Worm (Caenorhabditis elegans) whole organism, mixed stage, embryonic: ENCODE results near the gene F09C8.2.

Experiments used
- M03D4.4 ChIP-seq: sonication (generic microtip); optimal IDR thresholded peaks from 2 replicates; lab custom pipeline; 2017; ENCODE audit warnings: mild to moderate bottlenecking, missing genetic modification characterization, missing compliant biosample characterization
- bed-3 ChIP-seq: fragments of 200-800 bp; sonication (Bioruptor generic); optimal IDR thresholded peaks from 3 replicates; lab custom pipeline; 2018; ENCODE audit warnings: mild to moderate bottlenecking, missing genetic modification characterization, moderate library complexity, missing compliant biosample characterization
- blmp-1 ChIP-seq: fragments of 150-350 bp; optimal IDR thresholded peaks from 2 replicates; lab custom pipeline; 2014; ENCODE audit warnings: missing biosample characterization, missing genetic modification characterization
- ceh-39 ChIP-seq: fragments of 150-350 bp; optimal IDR thresholded peaks from 2 replicates; lab custom pipeline; 2014; ENCODE audit warnings: missing biosample characterization, missing genetic modification characterization
- ceh-43 ChIP-seq: fragments of 200-800 bp; sonication (Bioruptor generic); optimal IDR thresholded peaks from 2 replicates; lab custom pipeline; 2018; ENCODE audit warnings: mild to moderate bottlenecking, missing genetic modification characterization, moderate library complexity, missing compliant biosample characterization
- ces-1 ChIP-seq: fragments of 150-350 bp; optimal IDR thresholded peaks from 2 replicates; lab custom pipeline; 2014; ENCODE audit warnings: missing biosample characterization, missing genetic modification reagents, missing genetic modification characterization
- cnd-1 ChIP-seq: fragments of 200-800 bp; sonication (Bioruptor generic); optimal IDR thresholded peaks from 2 replicates; lab custom pipeline; 2018; ENCODE audit warnings: mild to moderate bottlenecking, missing genetic modification characterization, missing compliant biosample characterization
- drap-1 ChIP-seq: fragments of 200-800 bp; sonication (Bioruptor generic); optimal IDR thresholded peaks from 3 replicates; lab custom pipeline; 2018; ENCODE audit warnings: mild to moderate bottlenecking, missing genetic modification characterization, missing compliant biosample characterization
- elt-1 ChIP-seq: sonication (generic microtip); optimal IDR thresholded peaks from 2 replicates; lab custom pipeline; 2017; ENCODE audit warnings: missing genetic modification characterization, mild to moderate bottlenecking, missing compliant biosample characterization, antibody characterized with exemption, moderate library complexity, borderline replicate concordance; ENCODE audit not compliant: insufficient read depth
- elt-3 ChIP-seq: fragments of 150-350 bp; optimal IDR thresholded peaks from 2 replicates; lab custom pipeline; 2014; ENCODE audit warnings: missing biosample characterization, missing genetic modification characterization
- ham-2 ChIP-seq: fragments of 200-800 bp; sonication (Bioruptor generic); optimal IDR thresholded peaks from 2 replicates; lab custom pipeline; 2018; ENCODE audit warnings: mild to moderate bottlenecking, missing genetic modification characterization, missing compliant biosample characterization
- hlh-1 ChIP-seq: fragments of 150-350 bp; optimal IDR thresholded peaks from 2 replicates; lab custom pipeline; 2014; ENCODE audit warnings: missing biosample characterization, missing genetic modification reagents, missing genetic modification characterization
- lin-13 ChIP-seq: fragments of 150-350 bp; optimal IDR thresholded peaks from 2 replicates; lab custom pipeline; 2014; ENCODE audit warnings: missing biosample characterization, missing genetic modification characterization
- lsy-2 ChIP-seq: fragments of 150-350 bp; optimal IDR thresholded peaks from 2 replicates; lab custom pipeline; 2014; ENCODE audit warnings: missing biosample characterization, missing genetic modification characterization
- mep-1 ChIP-seq: fragments of 150-350 bp; optimal IDR thresholded peaks from 2 replicates; lab custom pipeline; 2017; ENCODE audit warnings: missing biosample characterization, missing genetic modification reagents, missing genetic modification characterization, inconsistent platforms
- mls-2 ChIP-seq: sonication (generic microtip); optimal IDR thresholded peaks from 2 replicates; lab custom pipeline; 2016; ENCODE audit warnings: mild to moderate bottlenecking, missing genetic modification characterization, moderate library complexity, missing compliant biosample characterization
- nhr-12 ChIP-seq: fragments of 150-350 bp; optimal IDR thresholded peaks from 2 replicates; lab custom pipeline; 2014; ENCODE audit warnings: missing biosample characterization, missing genetic modification characterization
- nhr-2 ChIP-seq: fragments of 150-350 bp; optimal IDR thresholded peaks from 2 replicates; lab custom pipeline; 2014; ENCODE audit warnings: missing biosample characterization, missing genetic modification characterization
- nhr-237 ChIP-seq: fragments of 150-350 bp; optimal IDR thresholded peaks from 2 replicates; lab custom pipeline; 2014; ENCODE audit warnings: missing biosample characterization, missing genetic modification characterization
- nhr-28 ChIP-seq: fragments of 150-350 bp; optimal IDR thresholded peaks from 2 replicates; lab custom pipeline; 2014; ENCODE audit warnings: missing biosample characterization, missing genetic modification characterization
- nhr-76 ChIP-seq: sonication (generic microtip); optimal IDR thresholded peaks from 2 replicates; lab custom pipeline; 2017; ENCODE audit warnings: missing biosample characterization, missing genetic modification characterization
- sem-2 ChIP-seq: fragments of 200-800 bp; sonication (Bioruptor generic); optimal IDR thresholded peaks from 2 replicates; lab custom pipeline; 2018; ENCODE audit warnings: mild to moderate bottlenecking, missing genetic modification characterization, missing compliant biosample characterization
- snpc-4 ChIP-seq: fragments of 150-350 bp; optimal IDR thresholded peaks from 2 replicates; lab custom pipeline; 2014; ENCODE audit warnings: missing biosample characterization, missing genetic modification characterization
- sptf-1 ChIP-seq: sonication (generic microtip); optimal IDR thresholded peaks from 2 replicates; lab custom pipeline; 2017; ENCODE audit warnings: mild to moderate bottlenecking, missing genetic modification characterization, moderate library complexity, missing compliant biosample characterization
- tbx-8 ChIP-seq: fragments of 200-800 bp; sonication (Bioruptor generic); optimal IDR thresholded peaks from 2 replicates; lab custom pipeline; 2018; ENCODE audit warnings: mild to moderate bottlenecking, missing genetic modification characterization, moderate library complexity, missing compliant biosample characterization
- unc-120 ChIP-seq: sonication (generic microtip); optimal IDR thresholded peaks from 2 replicates; lab custom pipeline; 2017; ENCODE audit warnings: missing genetic modification characterization, missing compliant biosample characterization; ENCODE audit not compliant: poor library complexity, severe bottlenecking
- unc-39 ChIP-seq: fragments of 150-350 bp; optimal IDR thresholded peaks from 2 replicates; lab custom pipeline; 2014; ENCODE audit warnings: missing biosample characterization, missing genetic modification characterization
- unc-62 ChIP-seq: fragments of 150-350 bp; optimal IDR thresholded peaks from 2 replicates; lab custom pipeline; 2014; ENCODE audit warnings: missing biosample characterization, missing genetic modification reagents, missing genetic modification characterization
- zip-8 ChIP-seq: fragments of 150-350 bp; optimal IDR thresholded peaks from 2 replicates; lab custom pipeline; 2014; ENCODE audit warnings: missing biosample characterization, missing genetic modification characterization
- ztf-11 ChIP-seq: fragments of 150-350 bp; optimal IDR thresholded peaks from 2 replicates; lab custom pipeline; 2014; ENCODE audit warnings: missing biosample characterization, missing genetic modification characterization

The F09C8.2 gene

ce11 chrX:16166484-16166883 is 19.7 kb upstream of the F09C8.2 start:
- TF ChIP-seq nhr-28 (tag; lab: Kevin White, UChicago) (no peak), ceh-39 (no peak)

ce11 chrX:16163402-16163801 is 16.6 kb upstream of the F09C8.2 start, which contains the start of gene F09C8.1:
TSS of gene F09C8.1 (minus strand) at chrX:16163524.
- TF ChIP-seq cnd-1 (tag; lab: Kevin White, UChicago) (no peak), nhr-76 (tag; lab: Kevin White, UChicago) (no peak), snpc-4 (tag; lab: Kevin White, UChicago) (no peak), sptf-1 (tag; lab: Kevin White, UChicago) (no peak), unc-120 (no peak)

ce11 chrX:16160924-16161323 is 14.1 kb upstream of the F09C8.2 start:
- no peak for TF ChIP-seq blmp-1 (tag; lab: Kevin White, UChicago)
- no peak for TF ChIP-seq unc-62 (GFP tag; lab: Kevin White, UChicago)
- TF ChIP-seq ceh-43 (GFP tag; lab: Kevin White, UChicago): no peak
- no peak for TF ChIP-seq nhr-2 (tag; lab: Kevin White, UChicago)
- TF ChIP-seq mep-1 (tag; lab: Kevin White, UChicago): no peak
- TF ChIP-seq tbx-8 (GFP tag; lab: Kevin White, UChicago): no peak
- TF ChIP-seq drap-1 (GFP tag; lab: Kevin White, UChicago): no peak
- no peak for TF ChIP-seq M03D4.4 (tag; lab: Kevin White, UChicago)
- no peak for TF ChIP-seq mls-2
- TF ChIP-seq snpc-4 (tag; lab: Kevin White, UChicago): no peak
- no peak for TF ChIP-seq unc-39
- no peak for TF ChIP-seq bed-3
- no peak for TF ChIP-seq cnd-1 (tag; lab: Kevin White, UChicago)
- TF ChIP-seq elt-3: no peak
- TF ChIP-seq ztf-11: no peak
- TF ChIP-seq, all 35 proteins: peak for 0

DNA sequence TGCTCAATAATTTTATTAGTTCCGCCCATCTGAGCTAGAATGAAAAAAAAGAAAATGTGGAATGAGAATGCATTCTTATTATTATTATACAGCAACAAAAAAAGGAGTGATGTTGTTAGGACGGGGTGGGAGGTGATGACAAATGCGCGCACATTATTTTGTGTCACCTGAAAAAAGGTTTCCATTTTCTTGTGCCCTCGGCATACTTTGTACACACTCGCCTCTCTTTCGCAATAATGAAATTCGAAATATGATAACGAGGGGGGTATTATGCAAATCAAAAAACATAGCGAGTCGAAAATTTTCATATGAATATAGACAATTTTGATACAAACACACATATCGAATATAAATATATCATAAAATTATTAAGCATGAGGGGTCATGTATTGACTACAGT is 12.5 kb upstream of the F09C8.2 start:
- TF ChIP-seq cnd-1 (tag; lab: Kevin White, UChicago) (no peak), ham-2 (GFP tag; lab: Kevin White, UChicago) (no peak), ceh-43 (GFP tag; lab: Kevin White, UChicago) (no peak), nhr-28 (tag; lab: Kevin White, UChicago) (no peak), zip-8 (no peak), unc-62 (GFP tag; lab: Kevin White, UChicago) (no peak)
- TF ChIP-seq, all 35 proteins: peak for 0

- TF ChIP-seq M03D4.4 (tag; lab: Kevin White, UChicago) (no peak), lsy-2 (tag; lab: Kevin White, UChicago) (no peak), nhr-12 (tag; lab: Kevin White, UChicago) (no peak), elt-1 (tag; lab: Kevin White, UChicago) (no peak), sptf-1 (tag; lab: Kevin White, UChicago) (no peak), ces-1 (GFP tag; lab: Kevin White, UChicago) (no peak), drap-1 (GFP tag; lab: Kevin White, UChicago) (no peak), ceh-43 (GFP tag; lab: Kevin White, UChicago) (no peak), lin-13 (tag; lab: Kevin White, UChicago) (no peak), hlh-1 (tag; lab: Kevin White, UChicago) (no peak), sem-2 (no peak), mep-1 (tag; lab: Kevin White, UChicago) (no peak), unc-39 (no peak)
Measured at ce11 chrX:16157499-16157898, 10.7 kb upstream of the F09C8.2 start.

DNA sequence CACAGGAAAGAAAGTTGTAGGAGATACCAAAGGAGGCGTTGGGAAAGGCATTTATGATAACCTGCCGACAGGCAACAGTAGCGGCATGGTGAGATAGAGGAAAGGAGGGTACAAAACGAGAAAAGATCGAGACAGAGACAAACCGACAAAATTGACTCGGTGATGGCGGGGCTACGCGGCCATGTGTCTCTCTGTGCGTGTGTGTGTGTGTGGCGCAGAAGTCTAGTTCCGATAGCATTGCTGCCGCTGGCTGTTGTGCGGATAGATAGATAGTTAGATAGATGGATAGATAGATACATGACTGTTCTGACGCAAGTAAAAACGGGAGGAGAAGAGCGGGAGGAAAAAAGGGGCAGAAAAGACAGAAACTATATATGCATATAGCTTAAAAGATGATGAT is 10.1 kb upstream of the F09C8.2 start:
- TF ChIP-seq ham-2 (GFP tag; lab: Kevin White, UChicago): peak; percentile 88
- TF ChIP-seq unc-62 (GFP tag; lab: Kevin White, UChicago): peak; percentile 50
- peak; percentile 89 for TF ChIP-seq elt-1 (tag; lab: Kevin White, UChicago)
- no peak for TF ChIP-seq nhr-2 (tag; lab: Kevin White, UChicago)
- peak; percentile 1 for TF ChIP-seq blmp-1 (tag; lab: Kevin White, UChicago)
- TF ChIP-seq sem-2: peak; percentile 6
- TF ChIP-seq mep-1 (tag; lab: Kevin White, UChicago): no peak
- peak; percentile 36 for TF ChIP-seq nhr-237
- TF ChIP-seq nhr-12 (tag; lab: Kevin White, UChicago): no peak
- TF ChIP-seq, all 35 proteins: peak for 6
